Worm (Caenorhabditis elegans): ENCODE data around the gene ttm-1.

The ttm-1 gene

ce11 chrIII:13011927-13012326 lies 45.1 kb upstream of the ttm-1 start (continued):
- TF ChIP-seq lin-39 (tag; optimal IDR thresholded peaks at IDR 0.05) (no peak), zip-4 (GFP tag; optimal IDR thresholded peaks at IDR 0.05) (no peak), nhr-90 (tag; optimal IDR thresholded peaks at IDR 0.05; ENCODE audit: poor library complexity) (peak; percentile 15), snu-23 (GFP tag; optimal IDR thresholded peaks at IDR 0.05) (peak; percentile 65), F16B12.6 (tag; optimal IDR thresholded peaks at IDR 0.05) (no peak), hpl-2 (GFP tag; optimal IDR thresholded peaks at IDR 0.05) (no peak), efl-3 (GFP tag; optimal IDR thresholded peaks at IDR 0.05) (no peak), nhr-47 (tag; optimal IDR thresholded peaks at IDR 0.05) (no peak), nhr-237 (tag; optimal IDR thresholded peaks at IDR 0.05) (no peak), Y116A8C.19 (tag; optimal IDR thresholded peaks at IDR 0.05; ENCODE audit: borderline replicate concordance) (no peak), dsc-1 (tag; optimal IDR thresholded peaks at IDR 0.05) (no peak), nhr-77 (tag; optimal IDR thresholded peaks at IDR 0.05) (no peak), unc-130 (tag; optimal IDR thresholded peaks at IDR 0.05) (peak; percentile 35), snpc-4 (tag; optimal IDR thresholded peaks at IDR 0.05) (no peak), nhr-84 (tag; optimal IDR thresholded peaks at IDR 0.05) (no peak), nhr-28 (tag; optimal IDR thresholded peaks at IDR 0.05) (no peak), nhr-85 (tag) (peak; percentile 76), unc-86 (tag; optimal IDR thresholded peaks at IDR 0.05) (no peak), ztf-4 (tag; optimal IDR thresholded peaks at IDR 0.05) (no peak), ces-1 (GFP tag; optimal IDR thresholded peaks at IDR 0.05) (no peak), egl-13 (tag; optimal IDR thresholded peaks at IDR 0.05) (no peak), dpl-1 (GFP tag; optimal IDR thresholded peaks at IDR 0.05) (no peak), mdl-1 (tag; optimal IDR thresholded peaks at IDR 0.05) (no peak), nhr-71 (tag; optimal IDR thresholded peaks at IDR 0.05) (no peak), ztf-11 (tag; optimal IDR thresholded peaks at IDR 0.05) (no peak), nhr-76 (tag; optimal IDR thresholded peaks at IDR 0.05) (no peak), unc-98 (GFP tag; IDR thresholded peaks at IDR 0.05) (no peak), ceh-63 (GFP tag; optimal IDR thresholded peaks at IDR 0.05) (no peak), ceh-8 (GFP tag; optimal IDR thresholded peaks at IDR 0.05) (no peak), fkh-4 (tag; optimal IDR thresholded peaks at IDR 0.05; ENCODE audit: borderline replicate concordance) (no peak), C04F5.9 (tag; optimal IDR thresholded peaks at IDR 0.05) (no peak), aha-1 (tag; optimal IDR thresholded peaks at IDR 0.05) (no peak), lin-13 (GFP tag; optimal IDR thresholded peaks at IDR 0.05) (no peak), pax-3 (tag; optimal IDR thresholded peaks at IDR 0.05) (no peak), unc-62 (GFP tag; optimal IDR thresholded peaks at IDR 0.05) (no peak), fos-1 (tag; optimal IDR thresholded peaks at IDR 0.05) (no peak)

ce11 chrIII:13005161-13005560 lies 38.4 kb upstream of the ttm-1 start, which contains the start of gene snf-7:
Gene snf-7 (plus strand): TSS chrIII:13005461.
- no peak for TF ChIP-seq lin-39 (tag; optimal IDR thresholded peaks at IDR 0.05)
- TF ChIP-seq nhr-12 (tag; optimal IDR thresholded peaks at IDR 0.05) = no peak
- TF ChIP-seq sup-37 (GFP tag; optimal IDR thresholded peaks at IDR 0.05) = no peak
- no peak for TF ChIP-seq nhr-84 (tag; optimal IDR thresholded peaks at IDR 0.05)
- TF ChIP-seq ztf-11 (tag; optimal IDR thresholded peaks at IDR 0.05) = no peak
- TF ChIP-seq C16A3.4 (tag; optimal IDR thresholded peaks at IDR 0.05) = no peak
- TF ChIP-seq ceh-8 (GFP tag; optimal IDR thresholded peaks at IDR 0.05) = no peak
- no peak for TF ChIP-seq nhr-11 (tag; optimal IDR thresholded peaks at IDR 0.05)
- no peak for TF ChIP-seq mep-1 (tag; optimal IDR thresholded peaks at IDR 0.05)
- TF ChIP-seq irx-1 (tag; optimal IDR thresholded peaks at IDR 0.05) = no peak

- TF ChIP-seq ztf-11 (tag; optimal IDR thresholded peaks at IDR 0.05) (no peak), vab-15 (tag; optimal IDR thresholded peaks at IDR 0.05) (no peak), C04F5.9 (tag; optimal IDR thresholded peaks at IDR 0.05) (no peak), hlh-4 (tag; optimal IDR thresholded peaks at IDR 0.05) (no peak), efl-3 (GFP tag; optimal IDR thresholded peaks at IDR 0.05) (no peak), efl-1 (optimal IDR thresholded peaks at IDR 0.05) (no peak), efl-1 (GFP tag; optimal IDR thresholded peaks at IDR 0.05 in 1 of 2) (no peak), F16B12.6 (tag; optimal IDR thresholded peaks at IDR 0.05) (no peak), aly-2 (tag; optimal IDR thresholded peaks at IDR 0.05) (no peak), pax-3 (tag; optimal IDR thresholded peaks at IDR 0.05) (no peak), unc-86 (tag; optimal IDR thresholded peaks at IDR 0.05) (no peak), irx-1 (tag; optimal IDR thresholded peaks at IDR 0.05) (no peak), fkh-4 (tag; optimal IDR thresholded peaks at IDR 0.05; ENCODE audit: borderline replicate concordance) (no peak), xbp-1 (tag; optimal IDR thresholded peaks at IDR 0.05) (no peak), ceh-82 (tag; optimal IDR thresholded peaks at IDR 0.05) (no peak), C16A3.4 (tag; optimal IDR thresholded peaks at IDR 0.05) (no peak), lin-39 (tag; optimal IDR thresholded peaks at IDR 0.05) (no peak), unc-30 (tag; optimal IDR thresholded peaks at IDR 0.05) (no peak), nhr-47 (tag; optimal IDR thresholded peaks at IDR 0.05) (no peak)
Observed at ce11 chrIII:13004316-13004715, 37.5 kb upstream of the ttm-1 start.

All from whole organism, L1 larva.